Fruit fly (Drosophila melanogaster) whole organism, pupa: ENCODE measurements around the gene CG33689.

Source experiments
- CG10348 ChIP-seq: fragments of 200-800 bp; sonication (Bioruptor generic); IDR thresholded peaks from 2 replicates; pipeline ENCODE4 v1.3.6; 2022; ENCODE audit warnings: missing biosample characterization, missing genetic modification characterization
- CG12605 ChIP-seq: fragments of 200-800 bp; sonication (Bioruptor generic); IDR thresholded peaks from 2 replicates; pipeline ENCODE4 v1.3.6; 2022; ENCODE audit warnings: missing biosample characterization, missing genetic modification characterization
- CG13204 ChIP-seq: fragments of 200-800 bp; sonication (Bioruptor generic); optimal IDR thresholded peaks from 2 replicates; lab custom pipeline; 2018; ENCODE audit warnings: missing biosample characterization, mild to moderate bottlenecking, missing genetic modification characterization, moderate library complexity
- CG14655 ChIP-seq: fragments of 200-800 bp; sonication (Bioruptor generic); optimal IDR thresholded peaks from 3 replicates; lab custom pipeline; 2017; ENCODE audit warnings: mild to moderate bottlenecking, missing biosample characterization, missing genetic modification reagents, missing genetic modification characterization
- CG15710 ChIP-seq: fragments of 200-800 bp; sonication (Bioruptor generic); optimal IDR thresholded peaks from 2 replicates; lab custom pipeline; 2018; ENCODE audit warnings: missing biosample characterization, mild to moderate bottlenecking, missing genetic modification characterization, moderate library complexity
- CG17806 ChIP-seq: fragments of 200-800 bp; sonication (Bioruptor generic); optimal IDR thresholded peaks from 2 replicates; lab custom pipeline; 2018; ENCODE audit warnings: missing biosample characterization, mild to moderate bottlenecking, missing genetic modification characterization, moderate library complexity
- CG32121 ChIP-seq: fragments of 200-800 bp; sonication (Bioruptor generic); IDR thresholded peaks from 2 replicates; pipeline ENCODE4 v1.3.6; 2022; ENCODE audit warnings: missing biosample characterization, missing genetic modification characterization
- CG34367 ChIP-seq: fragments of 200-800 bp; sonication (Bioruptor generic); optimal IDR thresholded peaks from 2 replicates; lab custom pipeline; 2018; ENCODE audit warnings: missing biosample characterization, mild to moderate bottlenecking, missing genetic modification characterization
- CG4496 ChIP-seq: fragments of 200-800 bp; sonication (Bioruptor generic); IDR thresholded peaks from 3 replicates; pipeline ENCODE4 v1.3.6; 2022; ENCODE audit warnings: missing biosample characterization, missing genetic modification characterization
- CG8159 ChIP-seq: fragments of 200-800 bp; sonication (Bioruptor generic); optimal IDR thresholded peaks from 3 replicates; lab custom pipeline; 2018; ENCODE audit warnings: missing biosample characterization, mild to moderate bottlenecking, missing genetic modification characterization, moderate library complexity
- CG8301 ChIP-seq: fragments of 200-800 bp; sonication (Bioruptor generic); optimal IDR thresholded peaks from 2 replicates; lab custom pipeline; 2018; ENCODE audit warnings: missing biosample characterization, mild to moderate bottlenecking, missing genetic modification characterization
- CG9948 ChIP-seq: fragments of 200-800 bp; sonication (Bioruptor generic); optimal IDR thresholded peaks from 2 replicates; lab custom pipeline; 2018; ENCODE audit warnings: missing biosample characterization, mild to moderate bottlenecking, missing genetic modification characterization, moderate library complexity
- D1 ChIP-seq: fragments of 200-800 bp; sonication (Bioruptor generic); optimal IDR thresholded peaks from 2 replicates; lab custom pipeline; 2018; ENCODE audit warnings: missing biosample characterization, mild to moderate bottlenecking, missing genetic modification characterization, moderate library complexity
- EcR ChIP-seq: fragments of 200-800 bp; sonication (Bioruptor generic); optimal IDR thresholded peaks from 3 replicates; lab custom pipeline; 2019; ENCODE audit warnings: missing biosample characterization, missing genetic modification characterization, mild to moderate bottlenecking, moderate library complexity, missing genetic modification reagents
- Ets98B ChIP-seq: fragments of 200-800 bp; sonication (Bioruptor generic); IDR thresholded peaks from 2 replicates; pipeline ENCODE4 v1.3.6; 2022; ENCODE audit warnings: missing biosample characterization, missing genetic modification characterization
- Pif1A ChIP-seq: fragments of 200-800 bp; sonication (Bioruptor generic); optimal IDR thresholded peaks from 3 replicates; lab custom pipeline; 2016; ENCODE audit warnings: missing biosample characterization, missing genetic modification characterization
- Pif1B ChIP-seq: fragments of 200-800 bp; sonication (Bioruptor generic); optimal IDR thresholded peaks from 3 replicates; lab custom pipeline; 2016; ENCODE audit warnings: missing biosample characterization, missing genetic modification characterization
- Snoo ChIP-seq: fragments of 200-800 bp; sonication (Bioruptor generic); optimal IDR thresholded peaks from 3 replicates; lab custom pipeline; 2017; ENCODE audit warnings: missing biosample characterization, mild to moderate bottlenecking, missing genetic modification characterization, inconsistent platforms
- fd96Ca ChIP-seq: fragments of 200-800 bp; sonication (Bioruptor generic); IDR thresholded peaks from 3 replicates; pipeline ENCODE4 v1.3.6; 2022; ENCODE audit warnings: missing biosample characterization, missing genetic modification characterization
- gl ChIP-seq: fragments of 200-800 bp; sonication (Bioruptor generic); optimal IDR thresholded peaks from 2 replicates; lab custom pipeline; 2018; ENCODE audit warnings: missing biosample characterization, mild to moderate bottlenecking, missing genetic modification characterization
- rn ChIP-seq: fragments of 200-800 bp; sonication (Bioruptor generic); IDR thresholded peaks from 2 replicates; pipeline ENCODE4 v1.3.6; 2022; ENCODE audit warnings: missing biosample characterization, missing genetic modification characterization

The CG33689 gene

DNA sequence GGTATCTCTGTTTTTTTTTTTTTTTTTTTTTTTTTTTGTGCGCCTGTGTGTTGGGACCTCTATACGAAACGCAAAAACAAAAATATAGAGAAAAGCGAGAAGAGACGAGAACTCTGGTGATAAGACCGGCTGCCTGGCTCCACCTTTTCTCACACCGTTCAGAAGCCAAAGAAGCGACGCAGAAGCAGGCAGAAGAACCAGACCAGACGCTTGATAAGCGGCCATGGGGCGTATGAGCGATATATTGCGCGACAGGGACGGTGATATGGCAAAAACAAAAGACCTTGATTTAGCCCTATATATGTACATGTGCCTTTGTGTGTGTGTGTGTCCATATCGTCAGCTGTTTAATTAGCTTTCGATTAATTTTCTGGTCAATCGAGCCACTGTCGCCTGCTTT lies 38.9 kb upstream of the CG33689 start:
- TF ChIP-seq EcR = peak; percentile 40
- no peak for TF ChIP-seq CG10348 (GFP tag; lab: Robert Waterston, UW)
- no peak for TF ChIP-seq CG4496 (GFP tag; lab: Robert Waterston, UW)
- no peak for TF ChIP-seq CG9948 (tag; lab: Kevin White, UChicago)
- TF ChIP-seq, all 21 proteins: peak for 1

DNA sequence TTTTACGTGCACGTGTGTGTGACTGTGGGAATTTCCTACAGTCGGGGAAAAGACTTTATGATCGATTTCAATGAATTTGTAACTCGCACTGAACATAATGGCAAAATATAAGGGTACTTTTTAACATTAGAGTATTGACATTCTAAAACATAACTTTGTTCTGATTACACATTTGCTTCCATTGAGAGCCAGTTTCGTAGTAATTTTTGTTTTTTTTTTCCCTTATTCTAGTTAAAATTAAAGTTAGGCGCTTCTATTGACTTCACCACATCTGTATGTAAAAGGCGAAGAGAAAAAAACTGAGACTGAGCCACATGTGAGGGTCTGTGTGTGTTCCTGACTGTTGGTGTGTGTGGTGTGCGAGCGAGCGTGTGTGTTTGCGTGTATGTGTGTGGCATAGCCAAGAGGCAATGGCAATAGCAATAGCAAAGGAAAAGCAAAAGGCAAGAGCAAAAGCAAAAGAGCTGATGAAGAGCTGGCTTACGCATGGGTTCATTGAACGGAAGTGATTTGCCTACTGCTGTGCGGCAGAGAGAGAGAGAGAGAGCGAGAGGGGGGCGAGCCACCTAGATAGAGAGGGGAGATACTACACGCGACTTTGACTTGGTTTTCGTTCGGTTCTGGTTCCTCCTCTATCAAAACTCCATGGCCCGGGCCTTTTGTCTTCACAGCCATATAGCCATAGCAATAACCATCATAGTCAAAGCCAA lies 38.0 kb upstream of the CG33689 start:
- TF ChIP-seq rn (GFP tag; lab: Robert Waterston, UW) = no peak
- TF ChIP-seq gl = no peak
- TF ChIP-seq CG10348 (GFP tag; lab: Robert Waterston, UW) = 0 out of 2 replicates have a peak, but pooled peaks have one; percentile 10
- peak; percentile 75 for TF ChIP-seq CG15710 (tag; lab: Kevin White, UChicago)
- TF ChIP-seq CG32121 (GFP tag; lab: Robert Waterston, UW) = peak; percentile 39; the same call in 1 of the 2 replicates
- TF ChIP-seq CG14655 (GFP tag; lab: Kevin White, UChicago) = peak; percentile 90
- TF ChIP-seq CG9948 (tag; lab: Kevin White, UChicago) = peak; percentile 66
- peak; percentile 88 for TF ChIP-seq CG8301
- peak; percentile 18 for TF ChIP-seq Snoo (tag; lab: Kevin White, UChicago)
- TF ChIP-seq fd96Ca (GFP tag; lab: Robert Waterston, UW) = peak; percentile 52
- TF ChIP-seq Pif1B (GFP tag; lab: Kevin White, UChicago) = peak; percentile 61
- TF ChIP-seq CG34367 (tag; lab: Kevin White, UChicago) = peak; percentile 63
- TF ChIP-seq CG12605 = peak; percentile 48; the same call in 1 of the 2 replicates
- peak; percentile 74 for TF ChIP-seq Ets98B (GFP tag; lab: Robert Waterston, UW)
- TF ChIP-seq CG4496 (GFP tag; lab: Robert Waterston, UW) = peak; percentile 65
- TF ChIP-seq Pif1A (GFP tag; lab: Kevin White, UChicago) = peak; percentile 82
- no peak for TF ChIP-seq D1 (tag; lab: Kevin White, UChicago)
- no peak for TF ChIP-seq CG13204 (GFP tag; lab: Kevin White, UChicago)
- peak; percentile 95 for TF ChIP-seq EcR
- peak; percentile 72 for TF ChIP-seq CG8159
- TF ChIP-seq CG17806 = peak; percentile 64

DNA sequence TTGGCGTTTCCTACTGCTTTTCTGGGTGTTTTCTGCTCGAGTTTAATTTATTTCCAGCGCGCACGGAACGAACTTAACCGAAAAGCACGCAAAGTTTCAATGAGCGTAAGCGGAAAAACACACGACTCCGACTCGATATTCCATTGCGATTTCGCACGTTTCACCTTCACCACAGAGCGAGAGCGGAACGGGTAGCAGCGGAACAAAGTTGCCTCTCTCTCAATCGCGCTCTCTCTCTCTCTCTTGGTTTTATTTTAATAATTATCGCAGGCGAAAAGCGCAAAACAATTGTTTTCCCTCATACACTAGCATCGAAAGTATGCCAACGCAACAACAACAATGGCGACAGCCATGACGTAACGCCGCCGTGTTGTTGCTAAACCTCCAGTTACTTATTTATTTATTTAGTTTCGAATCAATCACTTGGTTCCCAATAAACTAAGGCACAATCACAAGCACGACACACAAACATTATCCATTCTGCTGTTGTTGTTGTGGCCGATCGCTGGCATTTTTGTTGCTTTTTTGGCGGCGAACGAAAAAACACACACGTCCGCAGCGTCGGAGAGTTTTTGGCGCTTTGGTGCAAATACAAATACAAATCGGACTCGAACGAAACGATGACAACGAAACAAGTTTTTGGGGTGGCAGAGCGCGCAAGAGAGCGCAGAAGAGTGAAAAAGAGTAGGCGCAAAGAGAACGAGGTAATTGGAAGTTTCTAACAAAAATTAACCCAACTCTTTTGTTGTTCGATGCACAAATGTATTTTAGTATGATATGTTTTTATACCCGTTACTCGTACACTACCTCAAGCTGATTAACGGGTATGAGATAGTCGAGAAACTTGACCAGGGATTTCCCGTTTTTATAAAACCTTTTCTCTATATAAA lies 35.6 kb upstream of the CG33689 start, which contains the start of gene CG5151:
TSS of gene CG5151 (minus strand) at position 552 of the 890 bp plus-strand sequence.
- peak; percentile 36 for TF ChIP-seq Snoo (tag; lab: Kevin White, UChicago)
- no peak for TF ChIP-seq CG32121 (GFP tag; lab: Robert Waterston, UW)
- TF ChIP-seq CG14655 (GFP tag; lab: Kevin White, UChicago) = peak; percentile 62
- no peak for TF ChIP-seq CG10348 (GFP tag; lab: Robert Waterston, UW)
- peak; percentile 65 for TF ChIP-seq EcR
- TF ChIP-seq rn (GFP tag; lab: Robert Waterston, UW) = no peak
- peak; percentile 0 for TF ChIP-seq CG17806
- TF ChIP-seq CG34367 (tag; lab: Kevin White, UChicago) = peak; percentile 27
- TF ChIP-seq gl = peak; percentile 44
- peak; percentile 58 for TF ChIP-seq Pif1A (GFP tag; lab: Kevin White, UChicago)
- peak; percentile 70 for TF ChIP-seq CG12605
- peak; percentile 66 for TF ChIP-seq CG13204 (GFP tag; lab: Kevin White, UChicago)
- TF ChIP-seq Pif1B (GFP tag; lab: Kevin White, UChicago) = peak; percentile 56
- peak; percentile 23 for TF ChIP-seq CG15710 (tag; lab: Kevin White, UChicago)
- TF ChIP-seq fd96Ca (GFP tag; lab: Robert Waterston, UW) = 0 out of 3 replicates have a peak, but pooled peaks have one; percentile 10
- peak; percentile 40 for TF ChIP-seq CG8159
- TF ChIP-seq Ets98B (GFP tag; lab: Robert Waterston, UW) = peak; percentile 63
- TF ChIP-seq CG4496 (GFP tag; lab: Robert Waterston, UW) = peak; percentile 57; the same call in 2 of the 3 replicates
- TF ChIP-seq D1 (tag; lab: Kevin White, UChicago) = no peak
- TF ChIP-seq CG9948 (tag; lab: Kevin White, UChicago) = no peak
- peak; percentile 32 for TF ChIP-seq CG8301

DNA sequence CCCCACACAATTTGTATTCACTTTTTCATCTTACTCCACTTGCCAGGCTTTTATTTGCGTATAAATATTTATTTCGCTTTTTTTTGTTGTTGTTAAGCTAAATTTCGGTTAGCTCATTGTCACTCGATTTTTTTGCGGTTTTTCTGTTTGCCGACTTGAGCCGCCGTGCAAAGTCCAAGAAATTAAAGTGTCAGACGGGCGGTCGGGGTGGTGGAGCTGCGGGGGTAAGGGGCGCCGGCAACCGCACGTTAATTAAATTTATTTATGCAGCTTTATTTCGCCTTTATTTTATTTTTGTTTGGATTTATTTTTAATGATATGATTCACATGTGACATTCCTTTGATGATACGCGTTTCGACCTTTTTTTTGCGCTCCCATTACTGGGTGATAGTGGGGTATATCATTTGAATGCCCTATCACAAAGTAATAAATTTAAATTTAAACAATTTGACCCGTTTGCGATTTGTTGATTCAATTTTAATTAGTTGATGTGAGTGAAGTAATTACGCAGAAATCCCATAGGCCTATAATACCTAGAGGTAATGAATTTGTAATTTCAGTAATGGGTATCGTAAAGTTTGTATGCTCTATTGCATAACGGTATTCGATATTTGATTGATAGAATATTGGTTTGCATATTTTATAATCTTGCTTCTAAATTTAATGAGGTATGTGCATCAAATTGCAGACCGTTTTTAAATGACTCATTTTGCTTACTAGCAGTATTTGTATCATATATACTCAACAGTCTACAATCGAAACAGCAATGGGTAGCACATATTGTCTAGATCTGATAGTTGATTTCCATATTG lies 34.5 kb upstream of the CG33689 start:
- TF ChIP-seq Snoo (tag; lab: Kevin White, UChicago) (peak; percentile 86), CG4496 (GFP tag; lab: Robert Waterston, UW) (0 out of 3 replicates have a peak, but pooled peaks have one; percentile 33), CG32121 (GFP tag; lab: Robert Waterston, UW) (0 out of 2 replicates have a peak, but pooled peaks have one; percentile 33), CG8301 (no peak), EcR (no peak), fd96Ca (GFP tag; lab: Robert Waterston, UW) (no peak; the same call in 2 of the 3 replicates)
